Worm (Caenorhabditis elegans) whole organism, L3 larva: Measurements from ENCODE around the gene hnd-1.

ENCODE experiments used
- R02D3.7 ChIP-seq: fragments of 150-350 bp; optimal IDR thresholded peaks from 2 replicates; lab custom pipeline; 2014; ENCODE audit warnings: missing biosample characterization, missing genetic modification characterization
- ama-1 ChIP-seq: fragments of 150-350 bp; optimal IDR thresholded peaks from 2 replicates; lab custom pipeline; 2018
- ceh-82 ChIP-seq: fragments of 150-350 bp; optimal IDR thresholded peaks from 2 replicates; lab custom pipeline; 2014; ENCODE audit warnings: missing biosample characterization, missing genetic modification characterization
- lsy-12 ChIP-seq: sonication (generic microtip); optimal IDR thresholded peaks from 2 replicates; lab custom pipeline; 2016; ENCODE audit warnings: mild to moderate bottlenecking, missing genetic modification characterization, missing compliant biosample characterization
- nhr-11 ChIP-seq: fragments of 150-350 bp; optimal IDR thresholded peaks from 2 replicates; lab custom pipeline; 2014; ENCODE audit warnings: missing biosample characterization, missing genetic modification characterization
- nhr-237 ChIP-seq: fragments of 150-350 bp; optimal IDR thresholded peaks from 2 replicates; lab custom pipeline; 2014; ENCODE audit warnings: missing biosample characterization, missing genetic modification characterization
- nhr-28 ChIP-seq: fragments of 150-350 bp; optimal IDR thresholded peaks from 2 replicates; lab custom pipeline; 2014; ENCODE audit warnings: missing biosample characterization, missing genetic modification characterization
- pha-4 ChIP-seq: fragments of 150-350 bp; optimal IDR thresholded peaks from 2 replicates; lab custom pipeline; 2014; ENCODE audit warnings: missing biosample characterization, missing genetic modification reagents, missing genetic modification characterization
- unc-62 ChIP-seq: fragments of 150-350 bp; sonication (generic microtip); optimal IDR thresholded peaks from 4 replicates; lab custom pipeline; 2014; ENCODE audit warnings: missing biosample characterization, missing genetic modification reagents, missing genetic modification characterization

DNA sequence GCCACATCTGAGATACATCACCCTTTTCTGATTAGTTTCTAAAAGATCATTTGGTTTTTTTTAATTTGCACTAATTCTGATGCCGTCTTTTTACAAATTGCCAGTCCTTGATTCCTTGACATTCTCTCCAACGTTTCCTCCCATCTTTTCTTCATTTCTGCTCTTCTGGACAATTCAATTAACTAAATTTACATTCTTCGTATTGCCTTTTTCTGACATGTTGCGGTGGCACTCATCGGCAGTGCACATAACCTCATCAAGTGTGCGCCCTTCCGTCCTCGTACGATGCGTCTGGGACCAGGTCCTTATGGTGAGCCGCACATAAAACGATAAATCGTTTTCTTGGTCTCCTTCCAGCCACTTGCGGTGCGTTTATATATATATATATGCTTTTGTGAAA, 45.4 kb upstream of the hnd-1 start:
- no peak for TF ChIP-seq pha-4 (tag; lab: Kevin White, UChicago)
- no peak for TF ChIP-seq lsy-12
- no peak for TF ChIP-seq nhr-28
- no peak for TF ChIP-seq ceh-82 (tag; lab: Kevin White, UChicago)
- TF ChIP-seq ama-1 (lab: Kevin White, UChicago), result no peak
- TF ChIP-seq nhr-237, result no peak
- no peak for TF ChIP-seq unc-62 (GFP tag; lab: Kevin White, UChicago)
- TF ChIP-seq nhr-11 (tag; lab: Kevin White, UChicago), result no peak
- TF ChIP-seq R02D3.7 (tag; lab: Kevin White, UChicago), result no peak
